Fruit fly (Drosophila melanogaster) whole organism, embryonic: ENCODE results near the gene armi.

Experiments
- Adf1 ChIP-seq: fragments of 200-800 bp; sonication (Bioruptor generic); IDR thresholded peaks from 2 replicates; pipeline ENCODE4 v1.3.6; 2022; ENCODE audit warnings: missing biosample characterization, missing genetic modification characterization
- CG10431 ChIP-seq: fragments of 200-800 bp; sonication (Bioruptor generic); optimal IDR thresholded peaks from 3 replicates; lab custom pipeline; 2018; ENCODE audit warnings: missing biosample characterization, mild to moderate bottlenecking, missing genetic modification characterization
- CG12942 ChIP-seq: fragments of 200-800 bp; sonication (Bioruptor generic); optimal IDR thresholded peaks from 3 replicates; lab custom pipeline; 2016; ENCODE audit warnings: missing biosample characterization, missing genetic modification characterization
- CG14014 ChIP-seq: fragments of 200-800 bp; sonication (Bioruptor generic); IDR thresholded peaks from 2 replicates; pipeline ENCODE4 v1.3.6; 2022; ENCODE audit warnings: missing biosample characterization, missing genetic modification characterization
- CG15514 ChIP-seq: fragments of 200-800 bp; sonication (Bioruptor generic); optimal IDR thresholded peaks from 3 replicates; lab custom pipeline; 2017; ENCODE audit warnings: missing biosample characterization, missing genetic modification characterization, mild to moderate bottlenecking, moderate library complexity, missing genetic modification reagents
- CG1647 ChIP-seq: fragments of 200-800 bp; sonication (Bioruptor generic); optimal IDR thresholded peaks from 3 replicates; lab custom pipeline; 2016; ENCODE audit warnings: missing biosample characterization, missing genetic modification characterization
- CG16779 ChIP-seq: fragments of 200-800 bp; sonication (Bioruptor generic); IDR thresholded peaks from 2 replicates; pipeline ENCODE4 v1.3.6; 2022; ENCODE audit warnings: missing biosample characterization, missing genetic modification characterization
- CG16863 ChIP-seq: fragments of 200-800 bp; sonication (Bioruptor generic); optimal IDR thresholded peaks from 3 replicates; lab custom pipeline; 2016; ENCODE audit warnings: missing biosample characterization, missing genetic modification characterization
- CG17568 ChIP-seq: fragments of 200-800 bp; sonication (Bioruptor generic); optimal IDR thresholded peaks from 2 replicates; lab custom pipeline; 2018; ENCODE audit warnings: missing biosample characterization, mild to moderate bottlenecking, missing genetic modification characterization, moderate library complexity
- CG18476 ChIP-seq: fragments of 200-800 bp; sonication (Bioruptor generic); optimal IDR thresholded peaks from 2 replicates; lab custom pipeline; 2016; ENCODE audit warnings: missing biosample characterization, mild to moderate bottlenecking, missing genetic modification characterization
- CG2202 ChIP-seq: fragments of 200-800 bp; sonication (Bioruptor generic); optimal IDR thresholded peaks from 2 replicates; lab custom pipeline; 2018; ENCODE audit warnings: missing biosample characterization, mild to moderate bottlenecking, missing genetic modification characterization
- CG3838 ChIP-seq: fragments of 200-800 bp; sonication (Bioruptor generic); optimal IDR thresholded peaks from 3 replicates; lab custom pipeline; 2016; ENCODE audit warnings: missing biosample characterization, missing genetic modification characterization
- CG6854 ChIP-seq: fragments of 200-800 bp; sonication (Bioruptor generic); optimal IDR thresholded peaks from 3 replicates; lab custom pipeline; 2017; ENCODE audit warnings: missing biosample characterization, mild to moderate bottlenecking, missing genetic modification characterization
- CG7786 ChIP-seq: fragments of 200-800 bp; sonication (Bioruptor generic); optimal IDR thresholded peaks from 2 replicates; lab custom pipeline; 2016; ENCODE audit warnings: missing biosample characterization, missing genetic modification characterization
- CG7839 ChIP-seq: fragments of 200-800 bp; sonication (Bioruptor generic); optimal IDR thresholded peaks from 3 replicates; lab custom pipeline; 2018; ENCODE audit warnings: missing biosample characterization, mild to moderate bottlenecking, missing genetic modification characterization, moderate library complexity
- CG8359 ChIP-seq: fragments of 200-800 bp; sonication (Bioruptor generic); optimal IDR thresholded peaks from 2 replicates; lab custom pipeline; 2017; ENCODE audit warnings: missing biosample characterization, mild to moderate bottlenecking, missing genetic modification characterization, borderline replicate concordance
- CG8765 ChIP-seq: fragments of 200-800 bp; sonication (Bioruptor generic); IDR thresholded peaks from 2 replicates; pipeline ENCODE4 v1.3.6; 2022; ENCODE audit warnings: missing biosample characterization, missing genetic modification characterization
- CTCF ChIP-seq: fragments of 200-800 bp; sonication (Bioruptor generic); optimal IDR thresholded peaks from 2 replicates; lab custom pipeline; 2017; ENCODE audit warnings: missing biosample characterization, mild to moderate bottlenecking, missing genetic modification characterization, moderate library complexity
- D19A ChIP-seq: fragments of 200-800 bp; optimal IDR thresholded peaks from 3 replicates; lab custom pipeline; 2019; ENCODE audit warnings: missing biosample characterization, mild to moderate bottlenecking, missing genetic modification characterization, moderate library complexity
- Dad ChIP-seq: fragments of 200-800 bp; sonication (Bioruptor generic); optimal IDR thresholded peaks from 3 replicates; lab custom pipeline; 2016; ENCODE audit warnings: missing biosample characterization, missing genetic modification characterization
- Ets97D ChIP-seq: fragments of 200-800 bp; sonication (Bioruptor generic); optimal IDR thresholded peaks from 3 replicates; lab custom pipeline; 2016; ENCODE audit warnings: missing biosample characterization, missing genetic modification characterization
- GATAe ChIP-seq: fragments of 200-800 bp; sonication (Bioruptor generic); conservative IDR thresholded peaks from 2 replicates; pipeline ENCODE4 v1.3.6; 2022; ENCODE audit warnings: missing biosample characterization, missing genetic modification characterization
- H15 ChIP-seq: fragments of 200-800 bp; sonication (Bioruptor generic); IDR thresholded peaks from 3 replicates; pipeline ENCODE4 v1.3.6; 2022; ENCODE audit warnings: missing biosample characterization, missing genetic modification characterization
- HLH54F ChIP-seq: fragments of 200-800 bp; sonication (Bioruptor generic); optimal IDR thresholded peaks from 3 replicates; lab custom pipeline; 2016; ENCODE audit warnings: missing biosample characterization, missing genetic modification characterization
- Lim3 ChIP-seq: fragments of 200-800 bp; sonication (Bioruptor generic); IDR thresholded peaks from 2 replicates; pipeline ENCODE4 v1.3.6; 2022; ENCODE audit warnings: missing biosample characterization, missing genetic modification characterization
- Myb ChIP-seq: fragments of 200-800 bp; sonication (Bioruptor generic); optimal IDR thresholded peaks from 2 replicates; lab custom pipeline; 2016; ENCODE audit warnings: missing biosample characterization, missing genetic modification characterization
- NC2α ChIP-seq: fragments of 200-800 bp; sonication (Bioruptor generic); optimal IDR thresholded peaks from 2 replicates; lab custom pipeline; 2016; ENCODE audit warnings: missing biosample characterization, missing genetic modification characterization
- Rx ChIP-seq: fragments of 200-800 bp; sonication (Bioruptor generic); IDR thresholded peaks from 2 replicates; pipeline ENCODE4 v1.3.6; 2022; ENCODE audit warnings: missing biosample characterization, missing genetic modification characterization
- Six4 ChIP-seq: fragments of 200-800 bp; sonication (Bioruptor generic); optimal IDR thresholded peaks from 2 replicates; lab custom pipeline; 2016; ENCODE audit warnings: missing biosample characterization, missing genetic modification characterization
- Sox102F ChIP-seq: fragments of 200-800 bp; sonication (Bioruptor generic); optimal IDR thresholded peaks from 2 replicates; lab custom pipeline; 2018; ENCODE audit warnings: missing biosample characterization, mild to moderate bottlenecking, missing genetic modification characterization, moderate library complexity
- Stat92E ChIP-seq, 3 experiments: fragments of >200 bp in 2 of 3; fragments of 200-800 bp in 1 of 3; sonication (Bioruptor generic) in 1 of 3; optimal IDR thresholded peaks; 2 replicates each; lab custom pipeline; 2017 to 2019; ENCODE audit warnings: missing biosample characterization in 3 of 3, missing genetic modification characterization in 3 of 3, mild to moderate bottlenecking in 1 of 3, moderate library complexity in 1 of 3
- Vsx1 ChIP-seq: fragments of 200-800 bp; sonication (Bioruptor generic); optimal IDR thresholded peaks from 2 replicates; lab custom pipeline; 2017; ENCODE audit warnings: missing biosample characterization, mild to moderate bottlenecking, missing genetic modification characterization, missing genetic modification reagents
- Xrp1 ChIP-seq: fragments of 200-800 bp; sonication (Bioruptor generic); IDR thresholded peaks from 2 replicates; pipeline ENCODE4 v1.3.6; 2022; ENCODE audit warnings: missing biosample characterization, missing genetic modification characterization
- cad ChIP-seq: fragments of >200 bp; optimal IDR thresholded peaks from 2 replicates; lab custom pipeline; 2017; ENCODE audit warnings: missing biosample characterization, missing genetic modification characterization
- cas ChIP-seq: fragments of 200-800 bp; sonication (Bioruptor generic); IDR thresholded peaks from 2 replicates; pipeline ENCODE4 v1.3.6; 2022; ENCODE audit warnings: missing biosample characterization, missing genetic modification characterization
- cg ChIP-seq: fragments of 200-800 bp; sonication (Bioruptor generic); optimal IDR thresholded peaks from 3 replicates; lab custom pipeline; 2019; ENCODE audit warnings: missing biosample characterization, mild to moderate bottlenecking, missing genetic modification characterization, moderate library complexity
- chm ChIP-seq: fragments of 200-800 bp; sonication (Bioruptor generic); IDR thresholded peaks from 2 replicates; pipeline ENCODE4 v1.3.6; 2022; ENCODE audit warnings: missing biosample characterization, missing genetic modification characterization
- ci ChIP-seq: fragments of 200-800 bp; sonication (Bioruptor generic); IDR thresholded peaks from 3 replicates; pipeline ENCODE4 v1.3.6; 2022; ENCODE audit warnings: missing biosample characterization, missing genetic modification characterization
- cwo ChIP-seq: fragments of 200-800 bp; sonication (Bioruptor generic); optimal IDR thresholded peaks from 3 replicates; lab custom pipeline; 2017; ENCODE audit warnings: missing biosample characterization, missing genetic modification characterization, mild to moderate bottlenecking, moderate library complexity, missing genetic modification reagents
- da ChIP-seq: fragments of 200-800 bp; sonication (Bioruptor generic); optimal IDR thresholded peaks from 2 replicates; lab custom pipeline; 2016; ENCODE audit warnings: missing biosample characterization, missing genetic modification characterization
- esg ChIP-seq: fragments of 200-800 bp; sonication (Bioruptor generic); conservative IDR thresholded peaks from 2 replicates; pipeline ENCODE4 v1.3.6; 2022; ENCODE audit warnings: missing biosample characterization, missing genetic modification characterization
- gro ChIP-seq: fragments of 200-800 bp; sonication (Bioruptor generic); optimal IDR thresholded peaks from 2 replicates; lab custom pipeline; 2016; ENCODE audit warnings: missing biosample characterization, missing genetic modification characterization
- gsb ChIP-seq: fragments of 200-800 bp; sonication (Bioruptor generic); IDR thresholded peaks from 2 replicates; pipeline ENCODE4 v1.3.6; 2022; ENCODE audit warnings: missing biosample characterization, missing genetic modification characterization
- jumu ChIP-seq: fragments of 200-800 bp; sonication (Bioruptor generic); optimal IDR thresholded peaks from 3 replicates; lab custom pipeline; 2016; ENCODE audit warnings: missing biosample characterization, missing genetic modification characterization
- prd ChIP-seq, 3 experiments: fragments of >200 bp in 2 of 3; fragments of 200-800 bp in 1 of 3; sonication (Bioruptor generic) in 1 of 3; optimal IDR thresholded peaks in 2 of 3; IDR thresholded peaks in 1 of 3; 2 replicates in 2 of 3; 3 replicates in 1 of 3; pipeline versions ENCODE4 v1.3.6 to Lab custom; 2017 to 2022; ENCODE audit warnings: missing biosample characterization in 1 of 3, missing genetic modification characterization in 1 of 3
- shn ChIP-seq: fragments of 200-800 bp; sonication (Bioruptor generic); optimal IDR thresholded peaks from 3 replicates; lab custom pipeline; 2016; ENCODE audit warnings: missing biosample characterization, missing genetic modification characterization
- sim ChIP-seq: fragments of 200-800 bp; sonication (Bioruptor generic); IDR thresholded peaks from 2 replicates; pipeline ENCODE4 v1.3.6; 2022; ENCODE audit warnings: missing biosample characterization, missing genetic modification characterization
- slou ChIP-seq: fragments of 200-800 bp; sonication (Bioruptor generic); optimal IDR thresholded peaks from 3 replicates; lab custom pipeline; 2016; ENCODE audit warnings: missing biosample characterization, missing genetic modification characterization
- stc ChIP-seq: fragments of 200-800 bp; sonication (Bioruptor generic); IDR thresholded peaks from 2 replicates; pipeline ENCODE4 v1.3.6; 2022; ENCODE audit warnings: missing biosample characterization, missing genetic modification characterization
- toy ChIP-seq: fragments of 200-800 bp; sonication (Bioruptor generic); IDR thresholded peaks from 2 replicates; pipeline ENCODE4 v1.3.6; 2022; ENCODE audit warnings: missing biosample characterization, missing genetic modification characterization
- twi ChIP-seq: fragments of 200-800 bp; optimal IDR thresholded peaks from 2 replicates; lab custom pipeline; 2019; ENCODE audit warnings: missing biosample characterization, mild to moderate bottlenecking, missing genetic modification characterization, moderate library complexity
- vvl ChIP-seq: fragments of 200-800 bp; sonication (Bioruptor generic); IDR thresholded peaks from 2 replicates; pipeline ENCODE4 v1.3.6; 2022; ENCODE audit warnings: missing biosample characterization, missing genetic modification characterization

The armi gene

dm6 chr3L:3472786-3473185 is 11.7 kb downstream of the armi start (continued):
- TF ChIP-seq Six4 (no peak), CG12942 (GFP tag; lab: Kevin White, UChicago) (peak; percentile 13), CG7786 (GFP tag; lab: Kevin White, UChicago) (peak; percentile 45), CG7839 (peak; percentile 79), CG2202 (tag; lab: Kevin White, UChicago) (no peak), Sox102F (peak; percentile 59), jumu (peak; percentile 1), CG6854 (GFP tag; lab: Kevin White, UChicago) (peak; percentile 85), CG1647 (GFP tag; lab: Kevin White, UChicago) (peak; percentile 35), D19A (peak; percentile 52), esg (GFP tag; lab: Robert Waterston, UW) (peak; percentile 62), CG8765 (peak; percentile 48; the same call in 1 of the 2 replicates), cg (GFP tag; lab: Kevin White, UChicago) (peak; percentile 21), cad (GFP tag; lab: Kevin White, UChicago) (no peak), CG18476 (GFP tag; lab: Kevin White, UChicago) (peak; percentile 14), Vsx1 (GFP tag; lab: Kevin White, UChicago) (no peak), prd (optimal IDR thresholded peaks at IDR 0.05; lab: Kevin White, UChicago) (no peak), prd (GFP tag; IDR thresholded peaks at IDR 0.05; lab: Robert Waterston, UW) (peak; percentile 44; the same call in 1 of the 3 replicates), CG14014 (GFP tag; lab: Robert Waterston, UW) (peak; percentile 86), da (no peak), CG15514 (peak; percentile 81), CG16863 (GFP tag; lab: Kevin White, UChicago) (peak; percentile 65), vvl (peak; percentile 82), twi (tag; lab: Kevin White, UChicago) (no peak), CG3838 (GFP tag; lab: Kevin White, UChicago) (no peak), cwo (GFP tag; lab: Kevin White, UChicago) (peak; percentile 85), Adf1 (GFP tag; lab: Robert Waterston, UW) (peak; percentile 41; the same call in 1 of the 2 replicates), toy (GFP tag; lab: Robert Waterston, UW) (no peak), sim (GFP tag; lab: Robert Waterston, UW) (no peak), gro (peak; percentile 61), H15 (GFP tag; lab: Robert Waterston, UW) (peak; percentile 59; the same call in 1 of the 3 replicates), Ets97D (GFP tag; lab: Kevin White, UChicago) (peak; percentile 18), shn (GFP tag; lab: Kevin White, UChicago) (no peak), HLH54F (GFP tag; lab: Kevin White, UChicago) (peak; percentile 43), Lim3 (GFP tag; lab: Robert Waterston, UW) (no peak), CTCF (GFP tag; lab: Kevin White, UChicago) (no peak), CG8359 (peak; percentile 11), Xrp1 (peak; percentile 77), cas (0 out of 2 replicates have a peak, but pooled peaks have one; percentile 44), Myb (peak; percentile 51), CG16779 (GFP tag; lab: Robert Waterston, UW) (peak; percentile 81), Dad (peak; percentile 44), Stat92E (GFP tag; optimal IDR thresholded peaks at IDR 0.05; lab: Kevin White, UChicago) (no peak), Rx (peak; percentile 69), ci (GFP tag; lab: Robert Waterston, UW) (peak; percentile 89), chm (GFP tag; lab: Robert Waterston, UW) (peak; percentile 78; the same call in 1 of the 2 replicates), CG17568 (GFP tag; lab: Kevin White, UChicago) (peak; percentile 91), CG10431 (GFP tag; lab: Kevin White, UChicago) (peak; percentile 12), slou (GFP tag; lab: Kevin White, UChicago) (no peak), GATAe (no peak), gsb (GFP tag; lab: Robert Waterston, UW) (peak; percentile 57; the same call in 1 of the 2 replicates), stc (GFP tag; lab: Robert Waterston, UW) (peak; percentile 73), NC2α (GFP tag; lab: Kevin White, UChicago) (peak; percentile 47)
